Worm (Caenorhabditis elegans): ENCODE measurements around the gene F54B8.4.

- no peak for TF ChIP-seq T22C8.4 (GFP tag; IDR thresholded peaks at IDR 0.05)
- TF ChIP-seq med-1 (GFP tag; optimal IDR thresholded peaks at IDR 0.05; ENCODE audit: insufficient read depth): no peak
- TF ChIP-seq tab-1 (GFP tag; IDR thresholded peaks at IDR 0.05): no peak
- TF ChIP-seq flt-1 (GFP tag; IDR thresholded peaks at IDR 0.05): no peak
- TF ChIP-seq ztf-23 (GFP tag; IDR thresholded peaks at IDR 0.05): no peak
- no peak for TF ChIP-seq cog-1 (tag; optimal IDR thresholded peaks at IDR 0.05)
- no peak for TF ChIP-seq ztf-29 (GFP tag; IDR thresholded peaks at IDR 0.05)
- no peak for TF ChIP-seq klf-2 (GFP tag; conservative IDR thresholded peaks at IDR 0.05)
- TF ChIP-seq ref-1 (GFP tag; conservative IDR thresholded peaks at IDR 0.05): no peak
Observed at ce11 chrV:15829907-15830306, 13.7 kb downstream of the F54B8.4 start, which contains the start of gene srbc-55.
